Fruit fly (Drosophila melanogaster) whole organism: Measurements from ENCODE around the gene CG16779.

Experiments
- CG8478 ChIP-seq: fragments of >200 bp; optimal IDR thresholded peaks from 2 replicates; lab custom pipeline; 2018; ENCODE audit warnings: inconsistent platforms
- Dll ChIP-seq: fragments of >200 bp; optimal IDR thresholded peaks from 2 replicates; lab custom pipeline; 2017
- EcR ChIP-seq, 2 experiments: fragments of >200 bp; optimal IDR thresholded peaks; 2 replicates each; lab custom pipeline; 2017; ENCODE audit warnings: missing biosample characterization in 2 of 2, missing genetic modification characterization in 2 of 2, missing genetic modification reagents in 2 of 2
- pan ChIP-seq: fragments of >200 bp; optimal IDR thresholded peaks from 2 replicates; lab custom pipeline; 2017
- psq ChIP-seq: fragments of >200 bp; optimal IDR thresholded peaks from 2 replicates; lab custom pipeline; 2017
- usp ChIP-seq: fragments of >200 bp; optimal IDR thresholded peaks from 2 replicates; lab custom pipeline; 2017; ENCODE audit warnings: missing biosample characterization, missing genetic modification characterization, mixed read lengths

DNA sequence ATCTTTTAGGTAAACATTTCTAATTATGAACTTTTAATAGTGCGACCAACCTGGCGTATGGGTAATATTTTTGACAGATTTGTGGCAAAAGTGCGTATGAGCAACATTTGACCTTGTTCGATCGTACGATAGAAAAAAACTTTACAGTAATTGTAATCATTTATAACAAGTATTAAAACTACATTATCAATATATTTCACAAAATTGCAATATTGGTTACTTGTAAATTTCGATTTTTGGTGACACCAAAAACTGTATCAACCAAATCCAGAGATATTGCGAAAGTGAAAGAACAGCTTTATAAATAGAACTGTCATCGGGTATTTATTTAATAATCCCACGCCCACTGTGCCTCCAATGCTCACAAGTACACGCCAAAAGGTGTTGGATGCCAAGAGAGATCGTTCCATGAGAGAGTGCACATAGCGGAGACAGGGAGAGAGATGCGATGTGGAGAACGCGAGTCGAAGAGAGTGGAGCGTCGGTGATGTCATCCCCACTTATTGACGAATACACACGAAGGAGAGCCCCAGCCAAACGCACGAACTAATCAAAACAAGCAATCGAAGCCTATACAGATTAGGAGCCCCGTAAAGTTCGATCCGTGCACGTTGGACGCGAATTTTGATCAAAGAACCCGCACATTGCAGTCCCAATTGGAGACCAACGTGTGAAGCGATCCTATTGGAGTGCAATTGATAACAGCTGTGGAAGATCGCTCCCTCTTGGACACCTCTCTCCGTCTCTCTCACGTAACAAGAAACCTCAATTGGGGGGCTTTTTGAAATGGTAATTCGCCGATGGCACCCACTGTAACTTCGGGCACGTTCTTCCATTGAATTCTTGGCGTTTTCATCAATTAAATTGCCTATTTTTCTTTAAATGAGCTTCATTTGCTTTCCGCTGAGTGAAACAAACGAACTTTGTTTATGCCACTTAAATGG is 40.0 kb upstream of the CG16779 start:
- TF ChIP-seq CG8478 (no peak), Dll (lab: Kevin White, UChicago) (peak; percentile 91), psq (lab: Kevin White, UChicago) (no peak), usp (GFP tag; lab: Kevin White, UChicago) (no peak), pan (lab: Kevin White, UChicago) (no peak), EcR (GFP tag; optimal IDR thresholded peaks at IDR 0.05; lab: Kevin White, UChicago) (no peak)
